Worm (Caenorhabditis elegans) whole organism, L1 larva: Measurements from ENCODE around the gene ZK121.2.
A peak's percentile ranks its signal among the peaks of the same experiment; 100 is the strongest.

ENCODE experiments used
- F16B12.6 ChIP-seq: fragments of 150-350 bp; optimal IDR thresholded peaks from 2 replicates; lab custom pipeline; 2014; ENCODE audit warnings: missing biosample characterization, missing genetic modification characterization
- Y116A8C.19 ChIP-seq: sonication (generic microtip); optimal IDR thresholded peaks from 2 replicates; lab custom pipeline; 2016; ENCODE audit warnings: missing compliant biosample characterization, missing genetic modification characterization, borderline replicate concordance
- aly-2 ChIP-seq: fragments of 150-350 bp; optimal IDR thresholded peaks from 2 replicates; lab custom pipeline; 2014; ENCODE audit warnings: missing biosample characterization, missing genetic modification characterization
- ama-1 ChIP-seq: fragments of 150-350 bp; optimal IDR thresholded peaks from 2 replicates; lab custom pipeline; 2014
- ceh-63 ChIP-seq: fragments of 200-800 bp; sonication (Bioruptor generic); optimal IDR thresholded peaks from 2 replicates; lab custom pipeline; 2018; ENCODE audit warnings: mild to moderate bottlenecking, missing genetic modification characterization, missing compliant biosample characterization
- ceh-8 ChIP-seq: fragments of 200-800 bp; sonication (Bioruptor generic); optimal IDR thresholded peaks from 2 replicates; lab custom pipeline; 2018; ENCODE audit warnings: mild to moderate bottlenecking, missing genetic modification characterization, moderate library complexity, missing compliant biosample characterization
- ceh-90 ChIP-seq: sonication (generic microtip); optimal IDR thresholded peaks from 2 replicates; lab custom pipeline; 2016; ENCODE audit warnings: missing genetic modification characterization, missing compliant biosample characterization
- ces-1 ChIP-seq: fragments of 150-350 bp; optimal IDR thresholded peaks from 2 replicates; lab custom pipeline; 2014; ENCODE audit warnings: missing biosample characterization, missing genetic modification reagents, missing genetic modification characterization
- dpl-1 ChIP-seq, 3 experiments: fragments of 150-350 bp in 2 of 3; sonication (generic microtip) in 1 of 3; optimal IDR thresholded peaks; 2 replicates each; lab custom pipeline; 2014 to 2017; ENCODE audit warnings: missing biosample characterization in 3 of 3, missing genetic modification characterization in 3 of 3, missing genetic modification reagents in 3 of 3
- dsc-1 ChIP-seq: sonication (generic microtip); optimal IDR thresholded peaks from 2 replicates; lab custom pipeline; 2016; ENCODE audit warnings: mild to moderate bottlenecking, missing genetic modification characterization, missing compliant biosample characterization
- elt-3 ChIP-seq, 6 experiments: fragments of 150-350 bp in 1 of 6; sonication (generic microtip); optimal IDR thresholded peaks; 2 replicates each; lab custom pipeline; 2017 to 2018; ENCODE audit warnings: missing biosample characterization in 6 of 6, missing genetic modification characterization in 6 of 6, inconsistent platforms in 1 of 6
- fkh-4 ChIP-seq: sonication (generic microtip); optimal IDR thresholded peaks from 2 replicates; lab custom pipeline; 2016; ENCODE audit warnings: missing compliant biosample characterization, missing genetic modification characterization, borderline replicate concordance
- fos-1 ChIP-seq: fragments of 150-350 bp; optimal IDR thresholded peaks from 2 replicates; lab custom pipeline; 2014; ENCODE audit warnings: missing biosample characterization, missing genetic modification characterization
- grh-1 ChIP-seq: fragments of 200-800 bp; sonication (Bioruptor generic); IDR thresholded peaks from 2 replicates; pipeline ENCODE4 v1.3.6; 2022; ENCODE audit warnings: missing genetic modification reagents, missing genetic modification characterization, missing compliant biosample characterization
- hlh-17 ChIP-seq: fragments of 200-800 bp; sonication (Bioruptor generic); optimal IDR thresholded peaks from 2 replicates; lab custom pipeline; 2018; ENCODE audit warnings: missing genetic modification characterization, mild to moderate bottlenecking, missing compliant biosample characterization, moderate library complexity, borderline replicate concordance
- hlh-4 ChIP-seq: sonication (generic microtip); optimal IDR thresholded peaks from 2 replicates; lab custom pipeline; 2016; ENCODE audit warnings: mild to moderate bottlenecking, missing genetic modification characterization, missing compliant biosample characterization
- hpl-2 ChIP-seq: fragments of 150-350 bp; optimal IDR thresholded peaks from 2 replicates; lab custom pipeline; 2014; ENCODE audit warnings: missing biosample characterization, missing genetic modification reagents, missing genetic modification characterization
- irx-1 ChIP-seq: sonication (generic microtip); optimal IDR thresholded peaks from 2 replicates; lab custom pipeline; 2016; ENCODE audit warnings: missing genetic modification characterization, missing compliant biosample characterization
- lin-14 ChIP-seq: fragments of 200-800 bp; sonication (Bioruptor generic); optimal IDR thresholded peaks from 2 replicates; lab custom pipeline; 2018; ENCODE audit warnings: mild to moderate bottlenecking, missing genetic modification characterization, moderate library complexity, missing compliant biosample characterization
- lin-15B ChIP-seq: fragments of 150-350 bp; sonication (generic microtip); optimal IDR thresholded peaks from 3 replicates; lab custom pipeline; 2014; ENCODE audit warnings: missing biosample characterization, missing genetic modification characterization
- lin-35 ChIP-seq, 2 experiments: fragments of 150-350 bp; optimal IDR thresholded peaks; 2 replicates each; lab custom pipeline; 2014; ENCODE audit warnings: missing biosample characterization in 2 of 2, missing genetic modification characterization in 2 of 2, missing genetic modification reagents in 2 of 2
- lin-39 ChIP-seq: fragments of 150-350 bp; optimal IDR thresholded peaks from 2 replicates; lab custom pipeline; 2014; ENCODE audit warnings: missing biosample characterization, missing genetic modification reagents, missing genetic modification characterization
- lir-3 ChIP-seq: sonication (generic microtip); optimal IDR thresholded peaks from 2 replicates; lab custom pipeline; 2016; ENCODE audit warnings: mild to moderate bottlenecking, missing genetic modification characterization, moderate library complexity, missing compliant biosample characterization; ENCODE audit not compliant: poor library complexity
- lsy-2 ChIP-seq, 2 experiments: fragments of 150-350 bp; optimal IDR thresholded peaks; 2 replicates each; lab custom pipeline; 2014; ENCODE audit warnings: missing biosample characterization in 2 of 2, missing genetic modification characterization in 2 of 2
- mab-9 ChIP-seq: fragments of 200-800 bp; sonication (Bioruptor generic); IDR thresholded peaks from 2 replicates; pipeline ENCODE4 v1.3.6; 2022; ENCODE audit warnings: missing genetic modification reagents, missing genetic modification characterization, missing compliant biosample characterization
- mdl-1 ChIP-seq, 2 experiments: fragments of 150-350 bp; optimal IDR thresholded peaks; 2 replicates each; lab custom pipeline; 2014 to 2017; ENCODE audit warnings: missing biosample characterization in 2 of 2, missing genetic modification characterization in 2 of 2, inconsistent platforms in 1 of 2
- nhr-11 ChIP-seq: fragments of 150-350 bp; optimal IDR thresholded peaks from 2 replicates; lab custom pipeline; 2014; ENCODE audit warnings: missing biosample characterization, missing genetic modification characterization
- nhr-12 ChIP-seq: sonication (generic microtip); optimal IDR thresholded peaks from 2 replicates; lab custom pipeline; 2017; ENCODE audit warnings: missing biosample characterization, missing genetic modification characterization
- nhr-237 ChIP-seq: fragments of 150-350 bp; optimal IDR thresholded peaks from 2 replicates; lab custom pipeline; 2014; ENCODE audit warnings: missing biosample characterization, missing genetic modification characterization
- nhr-28 ChIP-seq: fragments of 150-350 bp; optimal IDR thresholded peaks from 2 replicates; lab custom pipeline; 2014; ENCODE audit warnings: missing biosample characterization, missing genetic modification characterization
- nhr-47 ChIP-seq: sonication (generic microtip); optimal IDR thresholded peaks from 2 replicates; lab custom pipeline; 2016; ENCODE audit warnings: mild to moderate bottlenecking, missing genetic modification characterization, moderate library complexity, missing compliant biosample characterization
- nhr-71 ChIP-seq: sonication (generic microtip); optimal IDR thresholded peaks from 2 replicates; lab custom pipeline; 2016; ENCODE audit warnings: mild to moderate bottlenecking, missing genetic modification characterization, moderate library complexity, missing compliant biosample characterization
- nhr-76 ChIP-seq: sonication (generic microtip); optimal IDR thresholded peaks from 2 replicates; lab custom pipeline; 2017; ENCODE audit warnings: missing biosample characterization, missing genetic modification characterization
- nhr-77 ChIP-seq: fragments of 150-350 bp; optimal IDR thresholded peaks from 2 replicates; lab custom pipeline; 2014; ENCODE audit warnings: missing biosample characterization, missing genetic modification characterization
- nhr-85 ChIP-seq: sonication (generic microtip); peaks from one replicate; lab custom pipeline; 2016; ENCODE audit warnings: missing genetic modification characterization, inconsistent platforms, missing compliant biosample characterization
- nhr-90 ChIP-seq: sonication (generic microtip); optimal IDR thresholded peaks from 2 replicates; lab custom pipeline; 2016; ENCODE audit warnings: mild to moderate bottlenecking, missing genetic modification characterization, missing compliant biosample characterization; ENCODE audit not compliant: poor library complexity
- pag-3 ChIP-seq: sonication (generic microtip); optimal IDR thresholded peaks from 2 replicates; lab custom pipeline; 2017; ENCODE audit warnings: missing genetic modification characterization, mild to moderate bottlenecking, missing compliant biosample characterization, antibody characterized with exemption, borderline replicate concordance; ENCODE audit not compliant: insufficient read depth
- pax-3 ChIP-seq: fragments of 200-800 bp; sonication (Bioruptor generic); optimal IDR thresholded peaks from 2 replicates; lab custom pipeline; 2018; ENCODE audit warnings: mild to moderate bottlenecking, missing genetic modification characterization, moderate library complexity, missing compliant biosample characterization
- pqm-1 ChIP-seq: sonication (generic microtip); optimal IDR thresholded peaks from 3 replicates; lab custom pipeline; 2017; ENCODE audit warnings: missing biosample characterization, missing genetic modification characterization
- rnt-1 ChIP-seq: sonication (generic microtip); optimal IDR thresholded peaks from 2 replicates; lab custom pipeline; 2016; ENCODE audit warnings: mild to moderate bottlenecking, missing genetic modification characterization, moderate library complexity, missing compliant biosample characterization
- skn-1 ChIP-seq: fragments of 150-350 bp; optimal IDR thresholded peaks from 2 replicates; lab custom pipeline; 2014; ENCODE audit warnings: missing biosample characterization, missing genetic modification characterization
- snu-23 ChIP-seq: sonication (generic microtip); optimal IDR thresholded peaks from 2 replicates; lab custom pipeline; 2016; ENCODE audit warnings: missing genetic modification characterization, missing compliant biosample characterization
- sox-4 ChIP-seq: sonication (generic microtip); optimal IDR thresholded peaks from 2 replicates; lab custom pipeline; 2016; ENCODE audit warnings: missing genetic modification characterization, missing compliant biosample characterization
- sptf-1 ChIP-seq: fragments of 150-350 bp; optimal IDR thresholded peaks from 2 replicates; lab custom pipeline; 2014; ENCODE audit warnings: missing biosample characterization, missing genetic modification characterization
- sup-37 ChIP-seq: fragments of 200-800 bp; sonication (Bioruptor generic); optimal IDR thresholded peaks from 2 replicates; lab custom pipeline; 2018; ENCODE audit warnings: mild to moderate bottlenecking, missing genetic modification characterization, missing compliant biosample characterization
- tbx-2 ChIP-seq: sonication (generic microtip); optimal IDR thresholded peaks from 2 replicates; lab custom pipeline; 2016; ENCODE audit warnings: missing genetic modification characterization, missing compliant biosample characterization
- tlp-1 ChIP-seq: fragments of 150-350 bp; optimal IDR thresholded peaks from 2 replicates; lab custom pipeline; 2014; ENCODE audit warnings: missing biosample characterization, missing genetic modification characterization
- unc-130 ChIP-seq: fragments of 150-350 bp; optimal IDR thresholded peaks from 2 replicates; lab custom pipeline; 2017; ENCODE audit warnings: missing biosample characterization, missing genetic modification characterization, inconsistent platforms
- unc-30 ChIP-seq: sonication (generic microtip); optimal IDR thresholded peaks from 2 replicates; lab custom pipeline; 2017; ENCODE audit warnings: missing biosample characterization, missing genetic modification characterization
- unc-86 ChIP-seq: sonication (generic microtip); optimal IDR thresholded peaks from 2 replicates; lab custom pipeline; 2016; ENCODE audit warnings: missing genetic modification characterization, missing compliant biosample characterization
- unc-98 ChIP-seq: fragments of 200-800 bp; sonication (Bioruptor generic); IDR thresholded peaks from 2 replicates; pipeline ENCODE4 v1.3.6; 2022; ENCODE audit warnings: missing genetic modification characterization, missing compliant biosample characterization
- ztf-11 ChIP-seq, 2 experiments: sonication (generic microtip); optimal IDR thresholded peaks; 2 replicates each; lab custom pipeline; 2016 to 2017; ENCODE audit warnings: missing genetic modification characterization in 2 of 2, missing biosample characterization in 1 of 2, missing compliant biosample characterization in 1 of 2
- ztf-4 ChIP-seq: fragments of 150-350 bp; optimal IDR thresholded peaks from 2 replicates; lab custom pipeline; 2014; ENCODE audit warnings: missing biosample characterization, missing genetic modification characterization

The ZK121.2 gene

ce11 chrIII:5349250-5349649 lies 7.8 kb downstream of the ZK121.2 start, which contains the start of gene thoc-5:
TSS of gene thoc-5 (minus strand) at chrIII:5349401.
- TF ChIP-seq ces-1 (no peak), nhr-90 (tag; lab: Kevin White, UChicago) (peak; percentile 96), ztf-11 (tag; optimal IDR thresholded peaks at IDR 0.05; lab: Kevin White, UChicago) (peak; percentile 16 to 99), ceh-8 (GFP tag; lab: Kevin White, UChicago) (peak; percentile 76), tlp-1 (tag; lab: Kevin White, UChicago) (no peak), lin-35 (GFP tag; optimal IDR thresholded peaks at IDR 0.05; lab: Kevin White, UChicago) (peak; percentile 98), fos-1 (peak; percentile 34), dpl-1 (GFP tag; optimal IDR thresholded peaks at IDR 0.05; lab: Kevin White, UChicago) (peak; percentile 95 to 98 (median 98)), pax-3 (tag; lab: Kevin White, UChicago) (peak; percentile 95), lin-14 (GFP tag; lab: Kevin White, UChicago) (peak; percentile 84), nhr-11 (peak; percentile 49), snu-23 (GFP tag; lab: Kevin White, UChicago) (peak; percentile 88), lir-3 (tag; lab: Kevin White, UChicago) (peak; percentile 98), aly-2 (tag; lab: Kevin White, UChicago) (peak; percentile 28), sox-4 (tag; lab: Kevin White, UChicago) (peak; percentile 97), ceh-63 (GFP tag; lab: Kevin White, UChicago) (peak; percentile 68), pag-3 (tag; lab: Kevin White, UChicago) (no peak), nhr-71 (tag; lab: Kevin White, UChicago) (peak; percentile 95), skn-1 (tag; lab: Kevin White, UChicago) (peak; percentile 69), ceh-90 (tag; lab: Kevin White, UChicago) (peak; percentile 97), ama-1 (lab: Kevin White, UChicago) (no peak), tbx-2 (tag; lab: Kevin White, UChicago) (peak; percentile 95), hlh-17 (GFP tag; lab: Kevin White, UChicago) (peak; percentile 93), hlh-4 (tag; lab: Kevin White, UChicago) (peak; percentile 80), Y116A8C.19 (tag; lab: Kevin White, UChicago) (peak; percentile 92), unc-98 (GFP tag; lab: Robert Waterston, UW) (peak; percentile 96), unc-30 (tag; lab: Kevin White, UChicago) (no peak), lin-39 (tag; lab: Kevin White, UChicago) (peak; percentile 61), sup-37 (GFP tag; lab: Kevin White, UChicago) (peak; percentile 75), unc-86 (tag; lab: Kevin White, UChicago) (peak; percentile 86), nhr-28 (tag; lab: Kevin White, UChicago) (no peak), nhr-237 (tag; lab: Kevin White, UChicago) (no peak), mab-9 (GFP tag; lab: Robert Waterston, UW) (peak; percentile 94), lin-15B (tag; lab: Kevin White, UChicago) (peak; percentile 75), mdl-1 (tag; optimal IDR thresholded peaks at IDR 0.05; lab: Kevin White, UChicago) (peak in 1 of 2 experiments; percentile 54), unc-130 (tag; lab: Kevin White, UChicago) (peak; percentile 33), hpl-2 (GFP tag; lab: Kevin White, UChicago) (no peak), nhr-12 (tag; lab: Kevin White, UChicago) (no peak), nhr-76 (no peak), sptf-1 (tag; lab: Kevin White, UChicago) (no peak), fkh-4 (tag; lab: Kevin White, UChicago) (peak; percentile 99), nhr-47 (peak; percentile 96), pqm-1 (tag; lab: Kevin White, UChicago) (no peak), ztf-4 (peak; percentile 58), nhr-77 (no peak), dsc-1 (tag; lab: Kevin White, UChicago) (peak; percentile 97), rnt-1 (tag; lab: Kevin White, UChicago) (peak; percentile 100), grh-1 (GFP tag; lab: Robert Waterston, UW) (peak; percentile 86), F16B12.6 (tag; lab: Kevin White, UChicago) (peak; percentile 58), lsy-2 (tag; optimal IDR thresholded peaks at IDR 0.05; lab: Kevin White, UChicago) (peak; percentile 87 to 90), elt-3 (tag; optimal IDR thresholded peaks at IDR 0.05; lab: Kevin White, UChicago) (peak in 2 of 6 experiments; percentile 61 to 69), irx-1 (tag; lab: Kevin White, UChicago) (peak; percentile 96), nhr-85 (peak; percentile 93)
